Fruit fly (Drosophila melanogaster) whole organism, prepupa: Measurements from ENCODE around the gene Hmbs.

ENCODE experiments used
- Eip93F ChIP-seq: fragments of 200-800 bp; sonication (Bioruptor generic); optimal IDR thresholded peaks from 2 replicates; lab custom pipeline; 2016; ENCODE audit warnings: missing biosample characterization, mild to moderate bottlenecking, missing genetic modification characterization
- Ets96B ChIP-seq: fragments of 200-800 bp; optimal IDR thresholded peaks from 2 replicates; lab custom pipeline; 2019; ENCODE audit warnings: missing biosample characterization, mild to moderate bottlenecking, missing genetic modification characterization, moderate library complexity
- Gug ChIP-seq: fragments of 200-800 bp; sonication (Bioruptor generic); IDR thresholded peaks from 2 replicates; pipeline ENCODE4 v1.3.6; 2022; ENCODE audit warnings: missing biosample characterization, missing genetic modification characterization
- Lpt ChIP-seq: fragments of 200-800 bp; sonication (Bioruptor generic); optimal IDR thresholded peaks from 3 replicates; lab custom pipeline; 2016; ENCODE audit warnings: missing biosample characterization, missing genetic modification characterization
- fkh ChIP-seq: fragments of 200-800 bp; sonication (Bioruptor generic); optimal IDR thresholded peaks from 3 replicates; lab custom pipeline; 2017; ENCODE audit warnings: missing biosample characterization, mild to moderate bottlenecking, missing genetic modification characterization, moderate library complexity
- spab ChIP-seq: fragments of 200-800 bp; sonication (Bioruptor generic); optimal IDR thresholded peaks from 2 replicates; lab custom pipeline; 2017; ENCODE audit warnings: missing biosample characterization, mild to moderate bottlenecking, missing genetic modification characterization, missing genetic modification reagents
- ss ChIP-seq, 2 experiments: fragments of 200-800 bp; sonication (Bioruptor generic); optimal IDR thresholded peaks; 2 replicates in 1 of 2; 3 replicates in 1 of 2; lab custom pipeline; 2017 to 2018; ENCODE audit warnings: mild to moderate bottlenecking in 2 of 2, missing biosample characterization in 2 of 2, missing genetic modification characterization in 2 of 2, moderate library complexity in 1 of 2
- topi ChIP-seq: fragments of 200-800 bp; sonication (Bioruptor generic); optimal IDR thresholded peaks from 3 replicates; lab custom pipeline; 2016; ENCODE audit warnings: missing biosample characterization, missing genetic modification characterization

DNA sequence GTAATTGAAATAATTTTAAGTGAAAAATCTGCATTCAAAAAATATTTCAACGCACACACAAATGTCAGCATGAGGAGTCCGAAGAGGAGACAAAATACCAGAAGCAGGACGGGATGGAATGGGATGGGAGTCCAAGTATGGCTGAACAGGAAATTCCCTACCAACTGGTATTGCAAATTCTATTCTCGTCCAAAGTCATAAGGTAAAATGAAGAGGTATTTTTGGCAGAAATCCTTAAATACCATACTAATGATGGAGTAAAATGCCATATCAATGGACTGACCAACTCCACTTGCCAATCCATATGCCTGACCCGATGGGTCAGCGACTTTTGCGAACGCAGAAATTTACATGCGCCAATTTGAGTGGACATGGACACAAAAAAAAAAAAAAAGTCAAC is 54.2 kb downstream of the Hmbs start:
- TF ChIP-seq topi (GFP tag; lab: Kevin White, UChicago) (peak; percentile 26), Gug (GFP tag; lab: Robert Waterston, UW) (no peak), Eip93F (GFP tag; lab: Kevin White, UChicago) (no peak), ss (GFP tag; optimal IDR thresholded peaks at IDR 0.05; lab: Kevin White, UChicago) (no peak), Ets96B (tag; lab: Kevin White, UChicago) (no peak), spab (GFP tag; lab: Kevin White, UChicago) (no peak), fkh (GFP tag; lab: Kevin White, UChicago) (no peak), Lpt (GFP tag; lab: Kevin White, UChicago) (no peak)
